In genomic region chrIII:11234742-11235141, ce11 we compare ENCODE assay signal across 5 worm cellular contexts.
TF ChIP-seq lines count a peak whose summit lies in the region.

Y47D3A.34 (minus strand) TSS chrIII:11234861.

TF ChIP-seq in whole organism, L1 larva, 84 proteins besides CTCF, POLR2A, EP300 and RAD21:
- TF ChIP-seq fkh-10 (GFP tag; optimal IDR thresholded peaks at IDR 0.05; lab: Kevin White, UChicago), result peak; percentile 47
- TF ChIP-seq egl-27 (tag; optimal IDR thresholded peaks at IDR 0.05; lab: Kevin White, UChicago), result no peak
- TF ChIP-seq efl-1 (optimal IDR thresholded peaks at IDR 0.05; lab: Kevin White, UChicago), result no peak
- peak in 1 of 2 experiments; percentile 78 for TF ChIP-seq efl-1 (GFP tag; optimal IDR thresholded peaks at IDR 0.05 in 1 of 2; lab: Kevin White, UChicago)
TF ChIP-seq in whole organism, L1 larva: peak in this region for 2.

TF ChIP-seq in whole organism, L3 larva, 47 proteins besides CTCF, POLR2A, EP300 and RAD21:
- TF ChIP-seq elt-2 (tag; optimal IDR thresholded peaks at IDR 0.05; lab: Kevin White, UChicago), result no peak
- peak; percentile 85 for TF ChIP-seq fkh-10 (GFP tag; optimal IDR thresholded peaks at IDR 0.05; lab: Kevin White, UChicago)
TF ChIP-seq in whole organism, L3 larva: peak in this region for 1.

TF ChIP-seq in whole organism, L4 larva, 104 proteins besides CTCF, POLR2A, EP300 and RAD21:
- TF ChIP-seq duxl-1 (tag; optimal IDR thresholded peaks at IDR 0.05; lab: Kevin White, UChicago; ENCODE audit: poor library complexity) (no peak), daf-16 (GFP tag; optimal IDR thresholded peaks at IDR 0.05; lab: Kevin White, UChicago) (no peak), daf-16 (tag; optimal IDR thresholded peaks at IDR 0.05; lab: Kevin White, UChicago) (no peak), lin-29 (GFP tag; IDR thresholded peaks at IDR 0.05; lab: Robert Waterston, UW) (no peak), ZK337.2 (GFP tag; IDR thresholded peaks at IDR 0.05; lab: Robert Waterston, UW) (no peak), nhr-25 (tag; optimal IDR thresholded peaks at IDR 0.05; lab: Kevin White, UChicago; ENCODE audit: borderline replicate concordance, insufficient read depth) (no peak), fkh-10 (GFP tag; optimal IDR thresholded peaks at IDR 0.05; lab: Kevin White, UChicago) (peak; percentile 89)

TF ChIP-seq in whole organism, late embryonic, 69 proteins besides CTCF, POLR2A, EP300 and RAD21:
- no peak for TF ChIP-seq ceh-14 (tag; optimal IDR thresholded peaks at IDR 0.05; lab: Kevin White, UChicago)
- no peak for TF ChIP-seq pag-3 (tag; optimal IDR thresholded peaks at IDR 0.05; lab: Kevin White, UChicago; ENCODE audit: borderline replicate concordance)
- peak; percentile 39 for TF ChIP-seq unc-42 (tag; optimal IDR thresholded peaks at IDR 0.05; lab: Kevin White, UChicago)

TF ChIP-seq in whole organism, mixed stage, embryonic, 35 proteins besides CTCF, POLR2A, EP300 and RAD21:
- TF ChIP-seq nhr-28 (tag; optimal IDR thresholded peaks at IDR 0.05; lab: Kevin White, UChicago) (no peak), ceh-39 (tag; optimal IDR thresholded peaks at IDR 0.05; lab: Kevin White, UChicago) (no peak), nhr-12 (tag; optimal IDR thresholded peaks at IDR 0.05; lab: Kevin White, UChicago) (no peak), ham-2 (GFP tag; optimal IDR thresholded peaks at IDR 0.05; lab: Kevin White, UChicago) (no peak), mls-2 (tag; optimal IDR thresholded peaks at IDR 0.05; lab: Kevin White, UChicago) (no peak), zip-8 (tag; optimal IDR thresholded peaks at IDR 0.05; lab: Kevin White, UChicago) (no peak), ces-1 (GFP tag; optimal IDR thresholded peaks at IDR 0.05; lab: Kevin White, UChicago) (peak; percentile 52), pha-4 (tag; optimal IDR thresholded peaks at IDR 0.05; lab: Kevin White, UChicago) (no peak)
TF ChIP-seq in whole organism, mixed stage, embryonic: peak in this region for 1.

Comparison
In these comparisons a context has a peak if more than half of its experiments do, and no peak if none do; other contexts are left out.
1. Of the 29 proteins assayed by ChIP-seq in both whole organism, L4 larva and whole organism, L1 larva: peak only in whole organism, L4 larva: none; only in whole organism, L1 larva: none; in both: fkh-10; in neither: 28.